Worm (Caenorhabditis elegans): ENCODE data around the gene hda-1.

ce11 chrV:14523788-14524582 is 1.2 kb upstream of the hda-1 start, which contains the start of gene ril-1:
- TF ChIP-seq unc-39 (tag; optimal IDR thresholded peaks at IDR 0.05), result no peak
- no peak for TF ChIP-seq elt-3 (tag; optimal IDR thresholded peaks at IDR 0.05)
- no peak for TF ChIP-seq ceh-83 (GFP tag; optimal IDR thresholded peaks at IDR 0.05)
- TF ChIP-seq nhr-237 (tag; optimal IDR thresholded peaks at IDR 0.05), result no peak
- no peak for TF ChIP-seq ces-1 (GFP tag; optimal IDR thresholded peaks at IDR 0.05)
- no peak for TF ChIP-seq sem-2 (GFP tag; optimal IDR thresholded peaks at IDR 0.05)
- peak; percentile 14 for TF ChIP-seq elt-1 (tag; optimal IDR thresholded peaks at IDR 0.05; ENCODE audit: borderline replicate concordance, insufficient read depth)
- TF ChIP-seq unc-62 (GFP tag; optimal IDR thresholded peaks at IDR 0.05), result no peak
- no peak for TF ChIP-seq pha-4 (tag; optimal IDR thresholded peaks at IDR 0.05)
- no peak for TF ChIP-seq nhr-28 (tag; optimal IDR thresholded peaks at IDR 0.05)
- no peak for TF ChIP-seq nhr-12 (tag; optimal IDR thresholded peaks at IDR 0.05)
- peak; percentile 28 for TF ChIP-seq cnd-1 (tag; optimal IDR thresholded peaks at IDR 0.05)
- peak; percentile 1 for TF ChIP-seq blmp-1 (tag; optimal IDR thresholded peaks at IDR 0.05)
- TF ChIP-seq nhr-76 (tag; optimal IDR thresholded peaks at IDR 0.05), result no peak
